Worm (Caenorhabditis elegans): ENCODE results near the gene ced-10.

- TF ChIP-seq fkh-3 (tag; optimal IDR thresholded peaks at IDR 0.05) = no peak
- no peak for TF ChIP-seq egl-18 (GFP tag; IDR thresholded peaks at IDR 0.05)
- no peak for TF ChIP-seq B0035.1 (tag; optimal IDR thresholded peaks at IDR 0.05)
- TF ChIP-seq B0336.3 (GFP tag; IDR thresholded peaks at IDR 0.05) = no peak
- no peak for TF ChIP-seq B0261.1 (tag; optimal IDR thresholded peaks at IDR 0.05)
- TF ChIP-seq unc-62 (GFP tag; optimal IDR thresholded peaks at IDR 0.05) = no peak
Measured at ce11 chrIV:3548315-3548714, 39.0 kb upstream of the ced-10 start.

Measured in whole organism, young adult.